Fruit fly (Drosophila melanogaster): ENCODE results near the gene lmgA.
A peak's percentile ranks its signal among the peaks of the same experiment; 100 is the strongest.

dm6 chr2L:8534515-8535295, 6.3 kb upstream of the lmgA start:
- TF ChIP-seq CG9139 (GFP tag; optimal IDR thresholded peaks at IDR 0.05) (peak; percentile 91), Sox102F (GFP tag; optimal IDR thresholded peaks at IDR 0.05) (peak; percentile 98), CG16779 (tag; optimal IDR thresholded peaks at IDR 0.05) (peak; percentile 97), fkh (GFP tag; optimal IDR thresholded peaks at IDR 0.05) (peak; percentile 89), Hr39 (GFP tag; optimal IDR thresholded peaks at IDR 0.05) (peak; percentile 95), CG3919 (GFP tag; optimal IDR thresholded peaks at IDR 0.05) (peak; percentile 97), Blimp-1 (GFP tag; optimal IDR thresholded peaks at IDR 0.05) (peak; percentile 89), Eip75B (GFP tag; optimal IDR thresholded peaks at IDR 0.05) (peak; percentile 97), pdm3 (GFP tag; optimal IDR thresholded peaks at IDR 0.05) (peak; percentile 98), CG8119 (GFP tag; IDR thresholded peaks at IDR 0.05) (peak; percentile 99), Eip78C (GFP tag) (peak; percentile 100), CG10631 (GFP tag; optimal IDR thresholded peaks at IDR 0.05) (peak; percentile 96)

Measured in whole organism, prepupa.